Worm (Caenorhabditis elegans) whole organism, young adult: ENCODE measurements around the gene F36H5.4.

Experiments used
- B0336.3 ChIP-seq: fragments of 200-800 bp; sonication (Bioruptor generic); IDR thresholded peaks from 2 replicates; pipeline ENCODE4 v1.3.6; 2022; ENCODE audit warnings: missing genetic modification characterization, missing compliant biosample characterization
- him-1 ChIP-seq: sonication (generic microtip); optimal IDR thresholded peaks from 2 replicates; lab custom pipeline; 2016; ENCODE audit warnings: missing genotype, missing genetic modification reagents, missing genetic modification characterization, missing compliant biosample characterization
- nhr-120 ChIP-seq: fragments of 200-800 bp; sonication (Bioruptor generic); IDR thresholded peaks from 2 replicates; pipeline ENCODE4 v1.3.6; 2022; ENCODE audit warnings: missing genetic modification characterization, missing compliant biosample characterization
- repo-1 ChIP-seq: sonication (generic microtip); optimal IDR thresholded peaks from 2 replicates; lab custom pipeline; 2017; ENCODE audit warnings: mild to moderate bottlenecking, missing genetic modification characterization, missing compliant biosample characterization
- snpc-1.1 ChIP-seq: sonication (generic microtip); optimal IDR thresholded peaks from 2 replicates; lab custom pipeline; 2017; ENCODE audit warnings: missing genetic modification characterization, mild to moderate bottlenecking, missing compliant biosample characterization, antibody characterized with exemption, moderate library complexity, missing genotype, missing genetic modification reagents; ENCODE audit not compliant: insufficient read depth
- tlf-1 ChIP-seq: fragments of 200-800 bp; sonication (Bioruptor generic); optimal IDR thresholded peaks from 2 replicates; lab custom pipeline; 2018; ENCODE audit warnings: mild to moderate bottlenecking, missing genetic modification characterization, missing compliant biosample characterization
- unc-130 ChIP-seq: sonication (generic microtip); optimal IDR thresholded peaks from 2 replicates; lab custom pipeline; 2016; ENCODE audit warnings: missing genetic modification reagents, missing genetic modification characterization, missing compliant biosample characterization
- ztf-18 ChIP-seq: sonication (generic microtip); optimal IDR thresholded peaks from 2 replicates; lab custom pipeline; 2016; ENCODE audit warnings: missing genotype, mild to moderate bottlenecking, missing genetic modification characterization, missing compliant biosample characterization

- no peak for TF ChIP-seq him-1 (tag; lab: Kevin White, UChicago)
- TF ChIP-seq unc-130 (GFP tag; lab: Kevin White, UChicago): no peak
- TF ChIP-seq snpc-1.1: no peak
- no peak for TF ChIP-seq tlf-1 (GFP tag; lab: Kevin White, UChicago)
- TF ChIP-seq B0336.3: no peak
- no peak for TF ChIP-seq repo-1 (tag; lab: Kevin White, UChicago)
- no peak for TF ChIP-seq ztf-18 (tag; lab: Kevin White, UChicago)
- no peak for TF ChIP-seq nhr-120 (GFP tag; lab: Robert Waterston, UW)
Measured at ce11 chrII:1756582-1756981, 5.1 kb upstream of the F36H5.4 start, which contains the start of gene fbxb-53.
